Worm (Caenorhabditis elegans) whole organism, late embryonic: Measurements from ENCODE around the gene Y49F6C.8.

Experiments used
- ama-1 ChIP-seq: fragments of 150-350 bp; optimal IDR thresholded peaks from 2 replicates; lab custom pipeline; 2014
- ceh-18 ChIP-seq: sonication (generic microtip); optimal IDR thresholded peaks from 2 replicates; lab custom pipeline; 2016; ENCODE audit warnings: missing genetic modification characterization, missing compliant biosample characterization
- ceh-9 ChIP-seq: sonication (generic microtip); optimal IDR thresholded peaks from 2 replicates; lab custom pipeline; 2016; ENCODE audit warnings: mild to moderate bottlenecking, missing genetic modification characterization, inconsistent platforms, missing compliant biosample characterization
- hlh-15 ChIP-seq: sonication (generic microtip); optimal IDR thresholded peaks from 2 replicates; lab custom pipeline; 2016; ENCODE audit warnings: missing genetic modification characterization, missing compliant biosample characterization
- madf-2 ChIP-seq: sonication (generic microtip); optimal IDR thresholded peaks from 2 replicates; lab custom pipeline; 2017; ENCODE audit warnings: missing genetic modification characterization, missing compliant biosample characterization
- pha-2 ChIP-seq: sonication (generic microtip); optimal IDR thresholded peaks from 2 replicates; lab custom pipeline; 2017; ENCODE audit warnings: mild to moderate bottlenecking, missing genetic modification characterization, missing compliant biosample characterization
- tbx-7 ChIP-seq: sonication (generic microtip); optimal IDR thresholded peaks from 2 replicates; lab custom pipeline; 2016; ENCODE audit warnings: missing genotype, missing genetic modification characterization, missing compliant biosample characterization

DNA sequence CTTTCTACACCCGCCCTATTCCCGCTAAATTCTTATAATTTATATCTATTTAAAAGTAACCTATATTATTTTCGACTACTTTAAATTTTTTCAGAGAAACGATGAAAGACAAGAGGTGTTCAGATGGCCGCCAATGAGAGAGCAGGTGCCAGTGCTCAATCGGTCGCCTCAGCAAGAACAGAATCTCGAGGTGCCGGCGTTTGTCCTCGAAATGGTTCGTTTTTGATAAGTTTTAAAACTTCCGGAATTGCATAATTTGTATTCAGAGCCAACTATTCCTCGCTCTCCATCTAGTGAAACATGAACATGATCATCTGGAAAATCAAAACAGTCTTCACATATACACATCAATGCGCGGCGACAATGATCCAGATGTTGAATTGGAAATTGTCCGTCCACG, 1.1 kb upstream of the Y49F6C.8 start, which contains the start of gene bath-23:
- no peak for TF ChIP-seq hlh-15 (tag; lab: Kevin White, UChicago)
- no peak for TF ChIP-seq ceh-9
- TF ChIP-seq ceh-18 = no peak
- TF ChIP-seq ama-1 = no peak
- no peak for TF ChIP-seq madf-2 (tag; lab: Kevin White, UChicago)
- TF ChIP-seq pha-2 (tag; lab: Kevin White, UChicago) = no peak
- no peak for TF ChIP-seq tbx-7
